Fruit fly (Drosophila melanogaster) whole organism, embryonic: ENCODE results near the gene sun.
A peak's percentile ranks its signal among the peaks of the same experiment; 100 is the strongest.

ENCODE experiments used
- Abd-B ChIP-seq: fragments of 200-800 bp; sonication (Bioruptor generic); optimal IDR thresholded peaks from 2 replicates; lab custom pipeline; 2018; ENCODE audit warnings: missing biosample characterization, mild to moderate bottlenecking, missing genetic modification characterization, moderate library complexity
- Antp ChIP-seq: fragments of 200-800 bp; sonication (Bioruptor generic); optimal IDR thresholded peaks from 3 replicates; lab custom pipeline; 2016; ENCODE audit warnings: missing biosample characterization, missing genetic modification characterization
- Atf3 ChIP-seq: fragments of 200-800 bp; sonication (Bioruptor generic); optimal IDR thresholded peaks from 3 replicates; lab custom pipeline; 2016; ENCODE audit warnings: missing biosample characterization, missing genetic modification characterization
- Blimp-1 ChIP-seq: fragments of 200-800 bp; sonication (Bioruptor generic); optimal IDR thresholded peaks from 3 replicates; lab custom pipeline; 2018; ENCODE audit warnings: missing biosample characterization, missing genetic modification characterization, mild to moderate bottlenecking, moderate library complexity, missing genetic modification reagents
- Bteb2 ChIP-seq: fragments of 200-800 bp; sonication (Bioruptor generic); optimal IDR thresholded peaks from 2 replicates; lab custom pipeline; 2016; ENCODE audit warnings: missing biosample characterization, missing genetic modification characterization
- CG10267 ChIP-seq: fragments of 200-800 bp; sonication (Bioruptor generic); optimal IDR thresholded peaks from 2 replicates; lab custom pipeline; 2018; ENCODE audit warnings: missing biosample characterization, mild to moderate bottlenecking, missing genetic modification characterization, moderate library complexity
- CG10462 ChIP-seq: fragments of 200-800 bp; sonication (Bioruptor generic); optimal IDR thresholded peaks from 2 replicates; lab custom pipeline; 2016; ENCODE audit warnings: missing biosample characterization, missing genetic modification characterization
- CG10654 ChIP-seq: fragments of 200-800 bp; sonication (Bioruptor generic); optimal IDR thresholded peaks from 2 replicates; lab custom pipeline; 2016; ENCODE audit warnings: missing biosample characterization, missing genetic modification characterization
- CG11247 ChIP-seq: fragments of 200-800 bp; sonication (Bioruptor generic); IDR thresholded peaks from 2 replicates; pipeline ENCODE4 v1.3.6; 2022; ENCODE audit warnings: missing biosample characterization, missing genetic modification characterization
- CG11560 ChIP-seq: fragments of 200-800 bp; sonication (Bioruptor generic); IDR thresholded peaks from 3 replicates; pipeline ENCODE4 v1.3.6; 2022; ENCODE audit warnings: missing biosample characterization, missing genetic modification characterization
- CG11696 ChIP-seq: fragments of 200-800 bp; sonication (Bioruptor generic); IDR thresholded peaks from 2 replicates; pipeline ENCODE4 v1.3.6; 2022; ENCODE audit warnings: missing biosample characterization, missing genetic modification characterization
- CG13775 ChIP-seq: fragments of 200-800 bp; sonication (Bioruptor generic); optimal IDR thresholded peaks from 3 replicates; lab custom pipeline; 2017; ENCODE audit warnings: missing biosample characterization, mild to moderate bottlenecking, missing genetic modification characterization
- CG13894 ChIP-seq: fragments of 200-800 bp; sonication (Bioruptor generic); optimal IDR thresholded peaks from 3 replicates; lab custom pipeline; 2018; ENCODE audit warnings: missing biosample characterization, mild to moderate bottlenecking, missing genetic modification characterization, moderate library complexity
- CG1603 ChIP-seq: fragments of 200-800 bp; sonication (Bioruptor generic); optimal IDR thresholded peaks from 2 replicates; lab custom pipeline; 2019; ENCODE audit warnings: missing biosample characterization, mild to moderate bottlenecking, missing genetic modification characterization, moderate library complexity
- CG17912 ChIP-seq: fragments of 200-800 bp; sonication (Bioruptor generic); optimal IDR thresholded peaks from 2 replicates; lab custom pipeline; 2018; ENCODE audit warnings: missing biosample characterization, mild to moderate bottlenecking, missing genetic modification characterization
- CG1792 ChIP-seq: fragments of 200-800 bp; sonication (Bioruptor generic); optimal IDR thresholded peaks from 2 replicates; lab custom pipeline; 2016; ENCODE audit warnings: missing biosample characterization, missing genetic modification characterization
- CG1832 ChIP-seq: fragments of 200-800 bp; sonication (Bioruptor generic); optimal IDR thresholded peaks from 2 replicates; lab custom pipeline; 2017; ENCODE audit warnings: missing biosample characterization, mild to moderate bottlenecking, missing genetic modification characterization, inconsistent platforms
- CG2129 ChIP-seq: fragments of 200-800 bp; sonication (Bioruptor generic); IDR thresholded peaks from 2 replicates; pipeline ENCODE4 v1.3.6; 2022; ENCODE audit warnings: missing biosample characterization, missing genetic modification characterization; ENCODE audit not compliant: partially characterized antibody
- CG2875 ChIP-seq: fragments of 200-800 bp; sonication (Bioruptor generic); optimal IDR thresholded peaks from 2 replicates; lab custom pipeline; 2017; ENCODE audit warnings: missing biosample characterization, mild to moderate bottlenecking, missing genetic modification characterization, missing genetic modification reagents
- CG3726 ChIP-seq: fragments of 200-800 bp; sonication (Bioruptor generic); IDR thresholded peaks from 3 replicates; pipeline ENCODE4, ENCODE4 v1.3.6; 2022; ENCODE audit warnings: missing biosample characterization, missing genetic modification characterization
- CG5180 ChIP-seq: fragments of 200-800 bp; sonication (Bioruptor generic); optimal IDR thresholded peaks from 3 replicates; lab custom pipeline; 2017; ENCODE audit warnings: missing biosample characterization, missing genetic modification characterization, mild to moderate bottlenecking, moderate library complexity, missing genetic modification reagents
- CG9932 ChIP-seq: fragments of 200-800 bp; sonication (Bioruptor generic); IDR thresholded peaks from 2 replicates; pipeline ENCODE4 v1.3.6; 2022; ENCODE audit warnings: missing biosample characterization, missing genetic modification characterization
- D19A ChIP-seq: fragments of 200-800 bp; optimal IDR thresholded peaks from 3 replicates; lab custom pipeline; 2019; ENCODE audit warnings: missing biosample characterization, mild to moderate bottlenecking, missing genetic modification characterization, moderate library complexity
- Deaf1 ChIP-seq: fragments of 200-800 bp; optimal IDR thresholded peaks from 3 replicates; lab custom pipeline; 2019; ENCODE audit warnings: missing biosample characterization, mild to moderate bottlenecking, missing genetic modification characterization, moderate library complexity
- Gug ChIP-seq: fragments of 200-800 bp; sonication (Bioruptor generic); IDR thresholded peaks from 4 replicates; pipeline ENCODE4 v1.3.6; 2022; ENCODE audit warnings: missing biosample characterization, missing genetic modification characterization
- H15 ChIP-seq: fragments of 200-800 bp; sonication (Bioruptor generic); IDR thresholded peaks from 3 replicates; pipeline ENCODE4 v1.3.6; 2022; ENCODE audit warnings: missing biosample characterization, missing genetic modification characterization
- Hey ChIP-seq: fragments of 200-800 bp; sonication (Bioruptor generic); optimal IDR thresholded peaks from 3 replicates; lab custom pipeline; 2018; ENCODE audit warnings: missing biosample characterization, mild to moderate bottlenecking, missing genetic modification characterization
- Kr ChIP-seq: fragments of 200-800 bp; sonication (Bioruptor generic); optimal IDR thresholded peaks from 2 replicates; lab custom pipeline; 2017; ENCODE audit warnings: missing biosample characterization, mild to moderate bottlenecking, missing genetic modification characterization
- Mad ChIP-seq: fragments of 200-800 bp; sonication (Bioruptor generic); optimal IDR thresholded peaks from 2 replicates; lab custom pipeline; 2016; ENCODE audit warnings: missing biosample characterization, missing genetic modification characterization
- PHDP ChIP-seq: fragments of 200-800 bp; sonication (Bioruptor generic); optimal IDR thresholded peaks from 3 replicates; lab custom pipeline; 2018; ENCODE audit warnings: missing biosample characterization, mild to moderate bottlenecking, missing genetic modification characterization, moderate library complexity
- Sry-β ChIP-seq: fragments of 200-800 bp; sonication (Bioruptor generic); optimal IDR thresholded peaks from 2 replicates; lab custom pipeline; 2018; ENCODE audit warnings: missing biosample characterization, mild to moderate bottlenecking, missing genetic modification characterization, moderate library complexity
- ac ChIP-seq: fragments of 200-800 bp; sonication (Bioruptor generic); optimal IDR thresholded peaks from 3 replicates; lab custom pipeline; 2017; ENCODE audit warnings: missing biosample characterization, mild to moderate bottlenecking, missing genetic modification characterization
- ara ChIP-seq: fragments of 200-800 bp; sonication (Bioruptor generic); IDR thresholded peaks from 2 replicates; pipeline ENCODE4 v1.3.6; 2022; ENCODE audit warnings: missing biosample characterization, missing genetic modification characterization
- bbx ChIP-seq: fragments of 200-800 bp; sonication (Bioruptor generic); IDR thresholded peaks from 2 replicates; pipeline ENCODE4 v1.3.6; 2022; ENCODE audit warnings: missing biosample characterization, missing genetic modification characterization; ENCODE audit not compliant: partially characterized antibody
- dati ChIP-seq: fragments of 200-800 bp; sonication (Bioruptor generic); IDR thresholded peaks from 2 replicates; pipeline ENCODE4 v1.3.6; 2022; ENCODE audit warnings: missing biosample characterization, missing genetic modification characterization
- fd96Cb ChIP-seq: fragments of 200-800 bp; sonication (Bioruptor generic); optimal IDR thresholded peaks from 2 replicates; lab custom pipeline; 2018; ENCODE audit warnings: missing biosample characterization, mild to moderate bottlenecking, missing genetic modification characterization, moderate library complexity
- grn ChIP-seq: fragments of 200-800 bp; sonication (Bioruptor generic); optimal IDR thresholded peaks from 3 replicates; lab custom pipeline; 2017; ENCODE audit warnings: missing biosample characterization, missing genetic modification characterization
- gt ChIP-seq: fragments of 200-800 bp; sonication (Bioruptor generic); IDR thresholded peaks from 2 replicates; pipeline ENCODE4 v1.3.6; 2022; ENCODE audit warnings: missing biosample characterization, missing genetic modification characterization
- insv ChIP-seq, 2 experiments: fragments of 200-800 bp; sonication (Bioruptor generic); optimal IDR thresholded peaks; 3 replicates each; lab custom pipeline; 2016 to 2018; ENCODE audit warnings: missing biosample characterization in 2 of 2, missing genetic modification characterization in 2 of 2
- inv ChIP-seq: fragments of 200-800 bp; sonication (Bioruptor generic); IDR thresholded peaks from 2 replicates; pipeline ENCODE4 v1.3.6; 2022; ENCODE audit warnings: missing biosample characterization, missing genetic modification characterization; ENCODE audit not compliant: partially characterized antibody
- nmo ChIP-seq: fragments of 200-800 bp; sonication (Bioruptor generic); optimal IDR thresholded peaks from 2 replicates; lab custom pipeline; 2018; ENCODE audit warnings: missing biosample characterization, mild to moderate bottlenecking, missing genetic modification characterization, moderate library complexity
- p53 ChIP-seq: fragments of 200-800 bp; sonication (Bioruptor generic); optimal IDR thresholded peaks from 2 replicates; lab custom pipeline; 2016; ENCODE audit warnings: missing biosample characterization, missing genetic modification characterization
- tna ChIP-seq: fragments of 200-800 bp; sonication (Bioruptor generic); IDR thresholded peaks from 2 replicates; pipeline ENCODE4 v1.3.6; 2022; ENCODE audit warnings: missing biosample characterization, missing genetic modification characterization; ENCODE audit not compliant: partially characterized antibody
- toy ChIP-seq: fragments of 200-800 bp; sonication (Bioruptor generic); IDR thresholded peaks from 2 replicates; pipeline ENCODE4 v1.3.6; 2022; ENCODE audit warnings: missing biosample characterization, missing genetic modification characterization
- usp ChIP-seq: fragments of >200 bp; optimal IDR thresholded peaks from 2 replicates; lab custom pipeline; 2017; ENCODE audit warnings: missing biosample characterization, missing genetic modification characterization
- vvl ChIP-seq: fragments of 200-800 bp; sonication (Bioruptor generic); IDR thresholded peaks from 2 replicates; pipeline ENCODE4 v1.3.6; 2022; ENCODE audit warnings: missing biosample characterization, missing genetic modification characterization

The sun gene

dm6 chrX:15891606-15892345 lies 42.7 kb upstream of the sun start, which contains the start of gene shi (continued):
- TF ChIP-seq Atf3 (GFP tag; lab: Kevin White, UChicago) (no peak), Hey (tag; lab: Kevin White, UChicago) (no peak), inv (GFP tag; lab: Robert Waterston, UW) (peak; percentile 97), CG2875 (GFP tag; lab: Kevin White, UChicago) (no peak), CG10267 (tag; lab: Kevin White, UChicago) (peak; percentile 70), dati (no peak), bbx (peak; percentile 99), CG1603 (peak; percentile 79), CG1792 (GFP tag; lab: Kevin White, UChicago) (no peak), Gug (GFP tag; lab: Robert Waterston, UW) (no peak), tna (peak; percentile 98), p53 (no peak), usp (no peak), CG10462 (GFP tag; lab: Kevin White, UChicago) (no peak), insv (GFP tag; optimal IDR thresholded peaks at IDR 0.05; lab: Kevin White, UChicago) (peak in 1 of 2 experiments; percentile 67), vvl (peak; percentile 85; the same call in 1 of the 2 replicates), Abd-B (no peak), Blimp-1 (GFP tag; lab: Kevin White, UChicago) (no peak), gt (GFP tag; lab: Robert Waterston, UW) (no peak), CG11696 (GFP tag; lab: Robert Waterston, UW) (no peak), ara (no peak), CG3726 (no peak), grn (GFP tag; lab: Kevin White, UChicago) (peak; percentile 52), CG1832 (GFP tag; lab: Kevin White, UChicago) (no peak), PHDP (tag; lab: Kevin White, UChicago) (peak; percentile 11), Kr (no peak), CG10654 (GFP tag; lab: Kevin White, UChicago) (no peak), CG13775 (GFP tag; lab: Kevin White, UChicago) (no peak), CG13894 (peak; percentile 75), Antp (GFP tag; lab: Kevin White, UChicago) (no peak), fd96Cb (no peak), Deaf1 (no peak), CG11247 (GFP tag; lab: Robert Waterston, UW) (no peak), H15 (no peak), ac (GFP tag; lab: Kevin White, UChicago) (no peak), nmo (GFP tag; lab: Kevin White, UChicago) (peak; percentile 62), CG11560 (peak; percentile 95), Bteb2 (GFP tag; lab: Kevin White, UChicago) (no peak), CG17912 (GFP tag; lab: Kevin White, UChicago) (no peak), CG9932 (GFP tag; lab: Robert Waterston, UW) (no peak), Sry-β (GFP tag; lab: Kevin White, UChicago) (no peak), CG2129 (GFP tag; lab: Robert Waterston, UW) (peak; percentile 83), Mad (GFP tag; lab: Kevin White, UChicago) (no peak), toy (no peak), D19A (tag; lab: Kevin White, UChicago) (no peak), CG5180 (GFP tag; lab: Kevin White, UChicago) (no peak)
- TF ChIP-seq, all 482 proteins: peak for 137
